Worm (Caenorhabditis elegans) whole organism, late embryonic: ENCODE results near the gene rsef-1.

Experiments used
- C08G9.2 ChIP-seq: sonication (generic microtip); optimal IDR thresholded peaks from 2 replicates; lab custom pipeline; 2016; ENCODE audit warnings: mild to moderate bottlenecking, missing genetic modification characterization, moderate library complexity, missing compliant biosample characterization
- C38D4.7 ChIP-seq: fragments of 200-800 bp; sonication (Bioruptor generic); optimal IDR thresholded peaks from 2 replicates; lab custom pipeline; 2018; ENCODE audit warnings: mild to moderate bottlenecking, missing genetic modification characterization, moderate library complexity, missing compliant biosample characterization
- K02D7.2 ChIP-seq: sonication (generic microtip); optimal IDR thresholded peaks from 2 replicates; lab custom pipeline; 2017; ENCODE audit warnings: mild to moderate bottlenecking, missing genetic modification characterization, missing compliant biosample characterization
- Y22D7AL.16 ChIP-seq: sonication (generic microtip); optimal IDR thresholded peaks from 2 replicates; lab custom pipeline; 2016; ENCODE audit warnings: missing genetic modification characterization, missing compliant biosample characterization
- ama-1 ChIP-seq: fragments of 150-350 bp; optimal IDR thresholded peaks from 2 replicates; lab custom pipeline; 2014
- ceh-14 ChIP-seq: sonication (generic microtip); optimal IDR thresholded peaks from 2 replicates; lab custom pipeline; 2016; ENCODE audit warnings: missing genotype, missing genetic modification characterization, missing compliant biosample characterization
- ceh-18 ChIP-seq: sonication (generic microtip); optimal IDR thresholded peaks from 2 replicates; lab custom pipeline; 2016; ENCODE audit warnings: missing genetic modification characterization, missing compliant biosample characterization
- ceh-19 ChIP-seq: fragments of 200-800 bp; sonication (Bioruptor generic); optimal IDR thresholded peaks from 2 replicates; lab custom pipeline; 2018; ENCODE audit warnings: mild to moderate bottlenecking, missing genetic modification characterization, missing compliant biosample characterization
- ceh-24 ChIP-seq: sonication (generic microtip); optimal IDR thresholded peaks from 2 replicates; lab custom pipeline; 2016; ENCODE audit warnings: mild to moderate bottlenecking, missing genetic modification characterization, missing compliant biosample characterization
- ceh-31 ChIP-seq: sonication (generic microtip); optimal IDR thresholded peaks from 2 replicates; lab custom pipeline; 2016; ENCODE audit warnings: missing genetic modification characterization, missing compliant biosample characterization
- ceh-34 ChIP-seq: sonication (generic microtip); optimal IDR thresholded peaks from 2 replicates; lab custom pipeline; 2016; ENCODE audit warnings: mild to moderate bottlenecking, missing genetic modification characterization, missing compliant biosample characterization
- ceh-6 ChIP-seq: fragments of 200-800 bp; sonication (Bioruptor generic); optimal IDR thresholded peaks from 2 replicates; lab custom pipeline; 2018; ENCODE audit warnings: mild to moderate bottlenecking, missing genetic modification characterization, missing compliant biosample characterization
- ceh-9 ChIP-seq: sonication (generic microtip); optimal IDR thresholded peaks from 2 replicates; lab custom pipeline; 2016; ENCODE audit warnings: mild to moderate bottlenecking, missing genetic modification characterization, inconsistent platforms, missing compliant biosample characterization
- che-1 ChIP-seq: sonication (generic microtip); optimal IDR thresholded peaks from 2 replicates; lab custom pipeline; 2016; ENCODE audit warnings: mild to moderate bottlenecking, missing genetic modification characterization, missing compliant biosample characterization
- dmd-4 ChIP-seq: sonication (generic microtip); optimal IDR thresholded peaks from 2 replicates; lab custom pipeline; 2016; ENCODE audit warnings: borderline replicate concordance, missing genetic modification characterization, missing compliant biosample characterization
- dve-1 ChIP-seq: sonication (generic microtip); optimal IDR thresholded peaks from 2 replicates; lab custom pipeline; 2017; ENCODE audit warnings: antibody characterized with exemption, mild to moderate bottlenecking, missing genetic modification characterization, missing compliant biosample characterization
- elt-2 ChIP-seq: sonication (generic microtip); optimal IDR thresholded peaks from 2 replicates; lab custom pipeline; 2016; ENCODE audit warnings: missing genetic modification reagents, missing genetic modification characterization, missing compliant biosample characterization
- elt-4 ChIP-seq: sonication (generic microtip); optimal IDR thresholded peaks from 2 replicates; lab custom pipeline; 2016; ENCODE audit warnings: missing genetic modification characterization, missing compliant biosample characterization
- ets-4 ChIP-seq: sonication (generic microtip); optimal IDR thresholded peaks from 2 replicates; lab custom pipeline; 2016; ENCODE audit warnings: missing genetic modification characterization, missing compliant biosample characterization
- eyg-1 ChIP-seq: sonication (generic microtip); optimal IDR thresholded peaks from 2 replicates; lab custom pipeline; 2016; ENCODE audit warnings: missing genotype, missing genetic modification characterization, missing compliant biosample characterization
- fax-1 ChIP-seq: sonication (generic microtip); optimal IDR thresholded peaks from 2 replicates; lab custom pipeline; 2016; ENCODE audit warnings: missing genotype, missing genetic modification characterization, missing compliant biosample characterization
- fkh-6 ChIP-seq: sonication (generic microtip); optimal IDR thresholded peaks from 2 replicates; lab custom pipeline; 2016; ENCODE audit warnings: missing genetic modification characterization, missing compliant biosample characterization
- hlh-15 ChIP-seq: sonication (generic microtip); optimal IDR thresholded peaks from 2 replicates; lab custom pipeline; 2016; ENCODE audit warnings: missing genetic modification characterization, missing compliant biosample characterization
- hlh-30 ChIP-seq: sonication (generic microtip); optimal IDR thresholded peaks from 2 replicates; lab custom pipeline; 2017; ENCODE audit warnings: antibody characterized with exemption, missing genetic modification characterization, missing compliant biosample characterization; ENCODE audit not compliant: insufficient read depth
- hlh-8 ChIP-seq: sonication (generic microtip); optimal IDR thresholded peaks from 2 replicates; lab custom pipeline; 2016; ENCODE audit warnings: missing genotype, missing genetic modification characterization, missing compliant biosample characterization
- lin-11 ChIP-seq: fragments of 200-800 bp; sonication (Bioruptor generic); optimal IDR thresholded peaks from 2 replicates; lab custom pipeline; 2018; ENCODE audit warnings: mild to moderate bottlenecking, missing genetic modification characterization, missing compliant biosample characterization
- nfya-1 ChIP-seq: sonication (generic microtip); optimal IDR thresholded peaks from 2 replicates; lab custom pipeline; 2017; ENCODE audit warnings: missing genetic modification characterization, mild to moderate bottlenecking, missing compliant biosample characterization, antibody characterized with exemption, moderate library complexity
- nhr-11 ChIP-seq: fragments of 150-350 bp; optimal IDR thresholded peaks from 2 replicates; lab custom pipeline; 2014; ENCODE audit warnings: missing biosample characterization, missing genetic modification characterization
- pag-3 ChIP-seq: sonication (generic microtip); optimal IDR thresholded peaks from 2 replicates; lab custom pipeline; 2016; ENCODE audit warnings: missing compliant biosample characterization, missing genetic modification characterization, borderline replicate concordance
- pha-2 ChIP-seq: sonication (generic microtip); optimal IDR thresholded peaks from 2 replicates; lab custom pipeline; 2017; ENCODE audit warnings: mild to moderate bottlenecking, missing genetic modification characterization, missing compliant biosample characterization
- pha-4 ChIP-seq: fragments of 150-350 bp; optimal IDR thresholded peaks from 2 replicates; lab custom pipeline; 2018; ENCODE audit warnings: missing biosample characterization, missing genetic modification reagents, missing genetic modification characterization
- rnt-1 ChIP-seq: sonication (generic microtip); optimal IDR thresholded peaks from 2 replicates; lab custom pipeline; 2016; ENCODE audit warnings: missing genetic modification characterization, missing compliant biosample characterization
- sdc-2 ChIP-seq: sonication (generic microtip); optimal IDR thresholded peaks from 2 replicates; lab custom pipeline; 2016; ENCODE audit warnings: missing genotype, missing genetic modification characterization, missing compliant biosample characterization
- sox-2 ChIP-seq: fragments of 200-800 bp; sonication (Bioruptor generic); IDR thresholded peaks from 2 replicates; pipeline ENCODE4 v1.3.6; 2022; ENCODE audit warnings: missing genetic modification reagents, missing genetic modification characterization, missing compliant biosample characterization
- syd-9 ChIP-seq: sonication (generic microtip); optimal IDR thresholded peaks from 2 replicates; lab custom pipeline; 2016; ENCODE audit warnings: mild to moderate bottlenecking, missing genetic modification characterization, moderate library complexity, missing compliant biosample characterization
- tbx-2 ChIP-seq: sonication (generic microtip); optimal IDR thresholded peaks from 2 replicates; lab custom pipeline; 2016; ENCODE audit warnings: missing genetic modification characterization, missing compliant biosample characterization
- ttx-3 ChIP-seq: sonication (generic microtip); optimal IDR thresholded peaks from 2 replicates; lab custom pipeline; 2016; ENCODE audit warnings: missing genetic modification reagents, missing genetic modification characterization, missing compliant biosample characterization
- unc-42 ChIP-seq: sonication (generic microtip); optimal IDR thresholded peaks from 2 replicates; lab custom pipeline; 2016; ENCODE audit warnings: missing genotype, missing genetic modification characterization, missing compliant biosample characterization
- unc-55 ChIP-seq: sonication (generic microtip); optimal IDR thresholded peaks from 2 replicates; lab custom pipeline; 2017; ENCODE audit warnings: missing biosample characterization, missing genetic modification reagents, missing genetic modification characterization
- ztf-16 ChIP-seq: sonication (generic microtip); optimal IDR thresholded peaks from 2 replicates; lab custom pipeline; 2017; ENCODE audit warnings: missing genetic modification characterization, missing compliant biosample characterization

The rsef-1 gene

ce11 chrX:3092460-3092859, 33.3 kb upstream of the rsef-1 start:
- TF ChIP-seq syd-9 (tag; lab: Kevin White, UChicago) (no peak), ceh-31 (tag; lab: Kevin White, UChicago) (no peak), tbx-2 (no peak), ceh-24 (tag; lab: Kevin White, UChicago) (no peak), pha-2 (tag; lab: Kevin White, UChicago) (no peak), C38D4.7 (GFP tag; lab: Kevin White, UChicago) (no peak), dmd-4 (tag; lab: Kevin White, UChicago) (no peak), hlh-8 (tag; lab: Kevin White, UChicago) (no peak), ama-1 (lab: Kevin White, UChicago) (no peak), dve-1 (tag; lab: Kevin White, UChicago) (no peak), ets-4 (tag; lab: Kevin White, UChicago) (no peak), ceh-34 (tag; lab: Kevin White, UChicago) (no peak), hlh-30 (tag; lab: Kevin White, UChicago) (no peak), Y22D7AL.16 (tag; lab: Kevin White, UChicago) (no peak), ceh-14 (tag; lab: Kevin White, UChicago) (no peak), C08G9.2 (tag; lab: Kevin White, UChicago) (no peak), eyg-1 (no peak), unc-42 (no peak)

ce11 chrX:3091119-3091746, 32.0 kb upstream of the rsef-1 start:
- TF ChIP-seq ceh-18 (tag; lab: Kevin White, UChicago) (no peak), ceh-24 (tag; lab: Kevin White, UChicago) (no peak), sox-2 (GFP tag; lab: Robert Waterston, UW) (no peak), dmd-4 (tag; lab: Kevin White, UChicago) (no peak), ztf-16 (no peak), eyg-1 (no peak), nfya-1 (tag; lab: Kevin White, UChicago) (no peak), ceh-19 (GFP tag; lab: Kevin White, UChicago) (no peak), nhr-11 (tag; lab: Kevin White, UChicago) (no peak), rnt-1 (tag; lab: Kevin White, UChicago) (no peak), lin-11 (tag; lab: Kevin White, UChicago) (no peak), pag-3 (tag; lab: Kevin White, UChicago) (no peak), unc-55 (GFP tag; lab: Kevin White, UChicago) (no peak), pha-4 (tag; lab: Kevin White, UChicago) (no peak), hlh-15 (tag; lab: Kevin White, UChicago) (no peak), ceh-9 (tag; lab: Kevin White, UChicago) (no peak), fax-1 (no peak)

ce11 chrX:3089894-3090414, 30.8 kb upstream of the rsef-1 start:
- TF ChIP-seq elt-2, result peak; percentile 69
- TF ChIP-seq elt-4 (tag; lab: Kevin White, UChicago), result no peak
- TF ChIP-seq che-1 (tag; lab: Kevin White, UChicago), result peak; percentile 13
- peak; percentile 39 for TF ChIP-seq nfya-1 (tag; lab: Kevin White, UChicago)
- no peak for TF ChIP-seq dve-1 (tag; lab: Kevin White, UChicago)
- peak; percentile 44 for TF ChIP-seq hlh-30 (tag; lab: Kevin White, UChicago)
- TF ChIP-seq sdc-2, result peak; percentile 62
- TF ChIP-seq fax-1, result no peak
- TF ChIP-seq ceh-18 (tag; lab: Kevin White, UChicago), result peak; percentile 49
- TF ChIP-seq ceh-6 (GFP tag; lab: Kevin White, UChicago), result no peak
- peak; percentile 17 for TF ChIP-seq C08G9.2 (tag; lab: Kevin White, UChicago)
- no peak for TF ChIP-seq pha-4 (tag; lab: Kevin White, UChicago)
- TF ChIP-seq K02D7.2 (tag; lab: Kevin White, UChicago), result no peak
- TF ChIP-seq unc-42, result peak; percentile 50
- TF ChIP-seq fkh-6 (tag; lab: Kevin White, UChicago), result peak; percentile 13
- no peak for TF ChIP-seq ttx-3 (tag; lab: Kevin White, UChicago)
- TF ChIP-seq ceh-31 (tag; lab: Kevin White, UChicago), result peak; percentile 43
- TF ChIP-seq tbx-2, result peak; percentile 47
